Worm (Caenorhabditis elegans): ENCODE data around the gene C29A12.22.

- TF ChIP-seq bed-3 (GFP tag; optimal IDR thresholded peaks at IDR 0.05) (no peak), M03D4.4 (tag; optimal IDR thresholded peaks at IDR 0.05) (no peak), mep-1 (tag; optimal IDR thresholded peaks at IDR 0.05) (no peak), ces-1 (GFP tag; optimal IDR thresholded peaks at IDR 0.05) (no peak), nhr-28 (tag; optimal IDR thresholded peaks at IDR 0.05) (no peak), elt-3 (tag; optimal IDR thresholded peaks at IDR 0.05) (no peak), ztf-11 (tag; optimal IDR thresholded peaks at IDR 0.05) (no peak), unc-39 (tag; optimal IDR thresholded peaks at IDR 0.05) (no peak), lsy-2 (tag; optimal IDR thresholded peaks at IDR 0.05) (no peak), unc-62 (GFP tag; optimal IDR thresholded peaks at IDR 0.05) (no peak), pha-4 (tag; optimal IDR thresholded peaks at IDR 0.05) (no peak)
Measured at ce11 chrV:10798090-10798489, 13.8 kb upstream of the C29A12.22 start, which contains the start of gene srh-184.

Data from whole organism, mixed stage, embryonic.